Worm (Caenorhabditis elegans): Measurements from ENCODE around the gene K04A8.1.

- TF ChIP-seq ref-1 (GFP tag; conservative IDR thresholded peaks at IDR 0.05) (no peak), tab-1 (GFP tag; IDR thresholded peaks at IDR 0.05) (no peak), flt-1 (GFP tag; IDR thresholded peaks at IDR 0.05) (no peak), cog-1 (tag; optimal IDR thresholded peaks at IDR 0.05) (no peak), ztf-23 (GFP tag; IDR thresholded peaks at IDR 0.05) (no peak), med-1 (GFP tag; optimal IDR thresholded peaks at IDR 0.05; ENCODE audit: insufficient read depth) (no peak), T22C8.4 (GFP tag; IDR thresholded peaks at IDR 0.05) (no peak)
Measured at ce11 chrV:6517305-6518224, 48.6 kb upstream of the K04A8.1 start.
